Worm (Caenorhabditis elegans) whole organism, L4/young adult: ENCODE measurements around the gene F16G10.6.

Experiments used
- W03F9.2 ChIP-seq: fragments of 150-350 bp; optimal IDR thresholded peaks from 2 replicates; lab custom pipeline; 2014; ENCODE audit warnings: missing biosample characterization, missing genetic modification characterization
- dao-5 ChIP-seq: sonication (generic microtip); optimal IDR thresholded peaks from 2 replicates; lab custom pipeline; 2016; ENCODE audit warnings: missing genotype, missing genetic modification characterization, moderate library complexity, missing compliant biosample characterization
- him-1 ChIP-seq: sonication (generic microtip); optimal IDR thresholded peaks from 2 replicates; lab custom pipeline; 2016; ENCODE audit warnings: missing genotype, missing genetic modification reagents, missing genetic modification characterization, missing compliant biosample characterization

- TF ChIP-seq him-1 (no peak), dao-5 (tag; lab: Kevin White, UChicago) (no peak), W03F9.2 (tag; lab: Kevin White, UChicago) (no peak)
These were observed 41.2 kb upstream of the F16G10.6 start, which contains the start of gene fbxc-20 for ce11 chrII:2418836-2419235.
